Worm (Caenorhabditis elegans) whole organism, L1 larva: Measurements from ENCODE around the gene egl-38.
A peak's percentile ranks its signal among the peaks of the same experiment; 100 is the strongest.

ENCODE experiments used
- C04F5.9 ChIP-seq: sonication (generic microtip); optimal IDR thresholded peaks from 2 replicates; lab custom pipeline; 2016; ENCODE audit warnings: missing genetic modification characterization, missing compliant biosample characterization
- C34B4.2 ChIP-seq: sonication (generic microtip); optimal IDR thresholded peaks from 2 replicates; lab custom pipeline; 2017; ENCODE audit warnings: mild to moderate bottlenecking, missing genetic modification characterization, missing compliant biosample characterization
- F16B12.6 ChIP-seq: fragments of 150-350 bp; optimal IDR thresholded peaks from 2 replicates; lab custom pipeline; 2014; ENCODE audit warnings: missing biosample characterization, missing genetic modification characterization
- aha-1 ChIP-seq: fragments of 150-350 bp; optimal IDR thresholded peaks from 2 replicates; lab custom pipeline; 2014; ENCODE audit warnings: missing biosample characterization, missing genetic modification characterization
- aly-2 ChIP-seq: fragments of 150-350 bp; optimal IDR thresholded peaks from 2 replicates; lab custom pipeline; 2014; ENCODE audit warnings: missing biosample characterization, missing genetic modification characterization
- ceh-88 ChIP-seq: fragments of 200-800 bp; sonication (Bioruptor generic); IDR thresholded peaks from 2 replicates; pipeline ENCODE4 v1.3.6; 2022; ENCODE audit warnings: missing genetic modification characterization, missing compliant biosample characterization
- ceh-90 ChIP-seq: sonication (generic microtip); optimal IDR thresholded peaks from 2 replicates; lab custom pipeline; 2016; ENCODE audit warnings: missing genetic modification characterization, missing compliant biosample characterization
- ces-1 ChIP-seq: fragments of 150-350 bp; optimal IDR thresholded peaks from 2 replicates; lab custom pipeline; 2014; ENCODE audit warnings: missing biosample characterization, missing genetic modification reagents, missing genetic modification characterization
- dpl-1 ChIP-seq, 3 experiments: fragments of 150-350 bp in 2 of 3; sonication (generic microtip) in 1 of 3; optimal IDR thresholded peaks; 2 replicates each; lab custom pipeline; 2014 to 2017; ENCODE audit warnings: missing biosample characterization in 3 of 3, missing genetic modification characterization in 3 of 3, missing genetic modification reagents in 3 of 3
- efl-1 ChIP-seq, 4 experiments: fragments of 150-350 bp; optimal IDR thresholded peaks in 3 of 4; peaks in 1 of 4; 1 replicate in 1 of 4; 2 replicates in 3 of 4; lab custom pipeline; 2014; ENCODE audit warnings: missing biosample characterization in 2 of 4, missing genetic modification characterization in 2 of 4, missing genetic modification reagents in 2 of 4
- egl-13 ChIP-seq: sonication (generic microtip); optimal IDR thresholded peaks from 2 replicates; lab custom pipeline; 2016; ENCODE audit warnings: missing genotype, missing genetic modification reagents, missing genetic modification characterization, missing compliant biosample characterization
- egl-27 ChIP-seq, 2 experiments: fragments of 150-350 bp in 1 of 2; sonication (generic microtip); optimal IDR thresholded peaks; 3 replicates each; lab custom pipeline; 2017 to 2018; ENCODE audit warnings: missing biosample characterization in 2 of 2, missing genetic modification characterization in 2 of 2, missing genetic modification reagents in 2 of 2
- elt-2 ChIP-seq: sonication (generic microtip); optimal IDR thresholded peaks from 2 replicates; lab custom pipeline; 2016; ENCODE audit warnings: missing genetic modification characterization, mild to moderate bottlenecking, inconsistent platforms, missing compliant biosample characterization, missing genetic modification reagents
- elt-3 ChIP-seq, 6 experiments: fragments of 150-350 bp in 1 of 6; sonication (generic microtip); optimal IDR thresholded peaks; 2 replicates each; lab custom pipeline; 2017 to 2018; ENCODE audit warnings: missing biosample characterization in 6 of 6, missing genetic modification characterization in 6 of 6, inconsistent platforms in 1 of 6
- fkh-10 ChIP-seq: sonication (generic microtip); optimal IDR thresholded peaks from 2 replicates; lab custom pipeline; 2017; ENCODE audit warnings: missing biosample characterization, missing genetic modification reagents, missing genetic modification characterization
- hpl-2 ChIP-seq: fragments of 150-350 bp; optimal IDR thresholded peaks from 2 replicates; lab custom pipeline; 2014; ENCODE audit warnings: missing biosample characterization, missing genetic modification reagents, missing genetic modification characterization
- isw-1 ChIP-seq: fragments of 200-800 bp; sonication (Bioruptor generic); IDR thresholded peaks from 2 replicates; pipeline ENCODE4 v1.3.6; 2022; ENCODE audit warnings: missing genetic modification characterization, missing compliant biosample characterization
- jun-1 ChIP-seq: fragments of 150-350 bp; optimal IDR thresholded peaks from 2 replicates; lab custom pipeline; 2014; ENCODE audit warnings: missing biosample characterization, missing genetic modification reagents, missing genetic modification characterization
- lin-13 ChIP-seq: fragments of 150-350 bp; optimal IDR thresholded peaks from 2 replicates; lab custom pipeline; 2014; ENCODE audit warnings: missing biosample characterization, missing genetic modification reagents, missing genetic modification characterization
- lin-14 ChIP-seq: fragments of 200-800 bp; sonication (Bioruptor generic); optimal IDR thresholded peaks from 2 replicates; lab custom pipeline; 2018; ENCODE audit warnings: mild to moderate bottlenecking, missing genetic modification characterization, moderate library complexity, missing compliant biosample characterization
- lin-15B ChIP-seq: fragments of 150-350 bp; sonication (generic microtip); optimal IDR thresholded peaks from 3 replicates; lab custom pipeline; 2014; ENCODE audit warnings: missing biosample characterization, missing genetic modification characterization
- lin-39 ChIP-seq: fragments of 150-350 bp; optimal IDR thresholded peaks from 2 replicates; lab custom pipeline; 2014; ENCODE audit warnings: missing biosample characterization, missing genetic modification reagents, missing genetic modification characterization
- mep-1 ChIP-seq: fragments of 150-350 bp; optimal IDR thresholded peaks from 2 replicates; lab custom pipeline; 2014; ENCODE audit warnings: missing biosample characterization, missing genetic modification characterization
- nhr-237 ChIP-seq: fragments of 150-350 bp; optimal IDR thresholded peaks from 2 replicates; lab custom pipeline; 2014; ENCODE audit warnings: missing biosample characterization, missing genetic modification characterization
- nhr-28 ChIP-seq: fragments of 150-350 bp; optimal IDR thresholded peaks from 2 replicates; lab custom pipeline; 2014; ENCODE audit warnings: missing biosample characterization, missing genetic modification characterization
- nhr-90 ChIP-seq: sonication (generic microtip); optimal IDR thresholded peaks from 2 replicates; lab custom pipeline; 2016; ENCODE audit warnings: mild to moderate bottlenecking, missing genetic modification characterization, missing compliant biosample characterization; ENCODE audit not compliant: poor library complexity
- pax-3 ChIP-seq: fragments of 200-800 bp; sonication (Bioruptor generic); optimal IDR thresholded peaks from 2 replicates; lab custom pipeline; 2018; ENCODE audit warnings: mild to moderate bottlenecking, missing genetic modification characterization, moderate library complexity, missing compliant biosample characterization
- sptf-1 ChIP-seq: fragments of 150-350 bp; optimal IDR thresholded peaks from 2 replicates; lab custom pipeline; 2014; ENCODE audit warnings: missing biosample characterization, missing genetic modification characterization
- swsn-7 ChIP-seq: sonication (generic microtip); optimal IDR thresholded peaks from 2 replicates; lab custom pipeline; 2016; ENCODE audit warnings: missing genetic modification characterization, missing compliant biosample characterization
- unc-30 ChIP-seq: sonication (generic microtip); optimal IDR thresholded peaks from 2 replicates; lab custom pipeline; 2017; ENCODE audit warnings: missing biosample characterization, missing genetic modification characterization
- unc-62 ChIP-seq: fragments of 150-350 bp; optimal IDR thresholded peaks from 2 replicates; lab custom pipeline; 2014; ENCODE audit warnings: missing biosample characterization, missing genetic modification reagents, missing genetic modification characterization
- unc-86 ChIP-seq: sonication (generic microtip); optimal IDR thresholded peaks from 2 replicates; lab custom pipeline; 2016; ENCODE audit warnings: missing genetic modification characterization, missing compliant biosample characterization
- unc-98 ChIP-seq: fragments of 200-800 bp; sonication (Bioruptor generic); IDR thresholded peaks from 2 replicates; pipeline ENCODE4 v1.3.6; 2022; ENCODE audit warnings: missing genetic modification characterization, missing compliant biosample characterization
- zag-1 ChIP-seq: fragments of 150-350 bp; optimal IDR thresholded peaks from 2 replicates; lab custom pipeline; 2014; ENCODE audit warnings: missing biosample characterization, missing genetic modification characterization
- zip-4 ChIP-seq: fragments of 200-800 bp; sonication (Bioruptor generic); optimal IDR thresholded peaks from 2 replicates; lab custom pipeline; 2018; ENCODE audit warnings: mild to moderate bottlenecking, missing genetic modification characterization, moderate library complexity, missing compliant biosample characterization

The egl-38 gene

ce11 chrIV:10072527-10072926 lies 37.8 kb downstream of the egl-38 start, which contains the start of gene W01B6.3:
TSS of gene W01B6.3 (minus strand) at chrIV:10072627.
- no peak for TF ChIP-seq ceh-88
- TF ChIP-seq lin-39 (tag; lab: Kevin White, UChicago), result no peak
- no peak for TF ChIP-seq unc-62 (GFP tag; lab: Kevin White, UChicago)
- TF ChIP-seq pax-3 (tag; lab: Kevin White, UChicago), result no peak
- no peak for TF ChIP-seq dpl-1 (GFP tag; optimal IDR thresholded peaks at IDR 0.05; lab: Kevin White, UChicago)
- TF ChIP-seq F16B12.6 (tag; lab: Kevin White, UChicago), result no peak
- TF ChIP-seq unc-98 (GFP tag; lab: Robert Waterston, UW), result no peak
- TF ChIP-seq egl-27 (tag; optimal IDR thresholded peaks at IDR 0.05; lab: Kevin White, UChicago), result no peak
- no peak for TF ChIP-seq unc-86 (tag; lab: Kevin White, UChicago)
- no peak for TF ChIP-seq lin-15B
- TF ChIP-seq ceh-90, result no peak
- no peak for TF ChIP-seq nhr-237 (tag; lab: Kevin White, UChicago)
- no peak for TF ChIP-seq C34B4.2
- TF ChIP-seq mep-1 (tag; lab: Kevin White, UChicago), result no peak
- no peak for TF ChIP-seq zip-4 (GFP tag; lab: Kevin White, UChicago)
- no peak for TF ChIP-seq isw-1 (GFP tag; lab: Robert Waterston, UW)
- TF ChIP-seq zag-1 (tag; lab: Kevin White, UChicago), result no peak
- no peak for TF ChIP-seq unc-30
- no peak for TF ChIP-seq hpl-2 (GFP tag; lab: Kevin White, UChicago)

DNA sequence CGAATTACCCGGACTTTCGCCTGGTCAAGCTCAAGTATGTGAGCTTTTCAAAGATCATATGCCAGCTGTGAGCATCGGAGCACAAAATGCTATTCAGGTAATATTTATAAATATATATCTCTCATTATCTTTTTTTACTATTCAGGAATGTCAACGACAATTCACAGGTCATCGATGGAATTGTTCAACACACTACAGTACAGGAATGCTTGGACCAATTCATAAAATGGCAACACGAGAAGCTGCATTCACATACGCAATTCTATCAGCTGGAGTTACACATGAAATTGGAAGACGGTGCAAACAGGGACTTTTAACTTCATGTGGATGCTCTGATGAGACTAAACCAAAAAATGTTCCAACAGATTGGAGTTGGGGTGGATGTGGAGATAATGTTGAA lies 42.1 kb downstream of the egl-38 start:
- TF ChIP-seq swsn-7 (tag; lab: Kevin White, UChicago) (no peak), efl-1 (optimal IDR thresholded peaks at IDR 0.05; lab: Kevin White, UChicago) (no peak), efl-1 (GFP tag; optimal IDR thresholded peaks at IDR 0.05 in 1 of 2; lab: Kevin White, UChicago) (no peak), nhr-90 (tag; lab: Kevin White, UChicago) (no peak), mep-1 (tag; lab: Kevin White, UChicago) (no peak), jun-1 (tag; lab: Kevin White, UChicago) (no peak)

ce11 chrIV:10067541-10067940 lies 42.8 kb downstream of the egl-38 start, which contains the start of gene cwn-2:
TSS of gene cwn-2 (plus strand) at chrIV:10067816.
- no peak for TF ChIP-seq egl-13 (tag; lab: Kevin White, UChicago)
- no peak for TF ChIP-seq efl-1 (optimal IDR thresholded peaks at IDR 0.05; lab: Kevin White, UChicago)
- TF ChIP-seq efl-1 (GFP tag; optimal IDR thresholded peaks at IDR 0.05 in 1 of 2; lab: Kevin White, UChicago), result peak in 1 of 2 experiments; percentile 91
- TF ChIP-seq fkh-10 (GFP tag; lab: Kevin White, UChicago), result peak; percentile 86

- TF ChIP-seq elt-2 (tag; lab: Kevin White, UChicago) (peak; percentile 22), elt-3 (tag; optimal IDR thresholded peaks at IDR 0.05; lab: Kevin White, UChicago) (no peak)
Measured at ce11 chrIV:10066456-10066855, 43.9 kb downstream of the egl-38 start.

DNA sequence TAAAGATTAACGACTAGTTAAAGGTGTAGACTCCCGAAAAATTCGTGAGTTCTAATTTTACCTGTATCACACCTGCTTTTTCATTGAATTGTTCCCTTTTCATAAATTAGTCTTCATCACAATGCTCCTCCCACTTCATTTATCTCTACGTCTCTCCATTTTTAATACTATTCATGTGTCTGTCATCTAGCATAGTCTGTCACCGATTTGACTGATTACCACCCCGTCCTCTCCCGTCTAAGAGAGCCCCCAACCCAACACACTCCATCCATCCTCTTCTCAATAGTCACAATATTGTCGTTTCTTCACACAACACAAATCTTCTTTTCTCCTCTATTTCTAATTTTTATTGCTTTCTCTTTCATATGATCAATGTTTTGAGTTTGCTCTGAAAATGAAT lies 45.2 kb downstream of the egl-38 start:
- TF ChIP-seq aha-1 (tag; lab: Kevin White, UChicago) (no peak), ces-1 (GFP tag; lab: Kevin White, UChicago) (no peak), sptf-1 (tag; lab: Kevin White, UChicago) (no peak), C04F5.9 (tag; lab: Kevin White, UChicago) (no peak), nhr-28 (no peak), aly-2 (no peak), lin-13 (GFP tag; lab: Kevin White, UChicago) (no peak), lin-14 (GFP tag; lab: Kevin White, UChicago) (peak; percentile 52), lin-39 (tag; lab: Kevin White, UChicago) (peak; percentile 62)
